Fruit fly (Drosophila melanogaster): ENCODE measurements around the gene CG14298.

The CG14298 gene

DNA sequence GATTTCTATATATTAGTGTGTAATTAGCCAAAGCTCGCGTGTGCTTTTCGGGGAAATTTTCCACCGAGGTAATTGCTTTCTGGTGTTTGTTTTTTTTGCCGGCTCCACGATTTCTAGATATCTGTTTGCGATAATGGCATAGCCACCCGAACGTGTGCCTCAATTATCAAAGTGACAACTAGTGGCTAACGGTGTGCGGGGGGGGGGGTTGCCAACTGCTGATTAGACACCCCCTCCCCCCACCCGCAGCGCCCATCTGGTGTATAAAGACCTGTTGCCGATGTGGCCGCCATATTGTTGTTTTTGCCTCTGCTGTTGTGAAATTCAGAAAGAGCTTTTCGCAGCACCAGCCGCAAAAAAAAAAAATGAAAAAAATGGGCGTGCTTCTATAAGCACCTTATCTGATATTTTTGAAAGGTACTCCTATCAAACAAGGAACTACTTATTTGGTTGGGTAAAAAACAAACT is 43.6 kb downstream of the CG14298 start:
- TF ChIP-seq Bdp1 (GFP tag; optimal IDR thresholded peaks at IDR 0.05) (no peak), hth (optimal IDR thresholded peaks at IDR 0.05) (no peak), gro (GFP tag; optimal IDR thresholded peaks at IDR 0.05) (peak; percentile 70), Max (GFP tag; optimal IDR thresholded peaks at IDR 0.05) (no peak), caup (GFP tag; optimal IDR thresholded peaks at IDR 0.05; ENCODE audit: severe bottlenecking) (peak; percentile 49), CG11504 (tag; optimal IDR thresholded peaks at IDR 0.05) (peak; percentile 9), CG6813 (GFP tag; optimal IDR thresholded peaks at IDR 0.05) (peak; percentile 8), sug (tag; optimal IDR thresholded peaks at IDR 0.05) (peak; percentile 95), CG34376 (GFP tag; optimal IDR thresholded peaks at IDR 0.05) (peak; percentile 97), CG12104 (GFP tag; optimal IDR thresholded peaks at IDR 0.05) (no peak), CG11247 (GFP tag; IDR thresholded peaks at IDR 0.05) (no peak), CG32772 (GFP tag; IDR thresholded peaks at IDR 0.05) (peak; percentile 51; the same call in 1 of the 2 replicates), Jarid2 (GFP tag; optimal IDR thresholded peaks at IDR 0.05) (no peak), Hr51 (GFP tag; optimal IDR thresholded peaks at IDR 0.05) (peak in 1 of 2 experiments; percentile 11), amos (GFP tag; IDR thresholded peaks at IDR 0.05; ENCODE audit: partially characterized antibody) (peak; percentile 37; the same call in 1 of the 2 replicates), CG10209 (GFP tag; optimal IDR thresholded peaks at IDR 0.05) (no peak), HmgZ (tag; optimal IDR thresholded peaks at IDR 0.05) (peak; percentile 77), Med (GFP tag) (peak; percentile 82), CG33557 (GFP tag; optimal IDR thresholded peaks at IDR 0.05) (no peak), kay (GFP tag; optimal IDR thresholded peaks at IDR 0.05) (no peak), CG4328 (GFP tag; optimal IDR thresholded peaks at IDR 0.05) (peak; percentile 44), sim (GFP tag; IDR thresholded peaks at IDR 0.05) (no peak), CG14710 (tag; optimal IDR thresholded peaks at IDR 0.05) (no peak), CG14441 (GFP tag; IDR thresholded peaks at IDR 0.05) (peak; percentile 25; the same call in 1 of the 2 replicates), Xrp1 (GFP tag; IDR thresholded peaks at IDR 0.05) (peak; percentile 55), Aef1 (GFP tag; IDR thresholded peaks at IDR 0.05) (peak; percentile 43; the same call in 2 of the 3 replicates), Mad (GFP tag; optimal IDR thresholded peaks at IDR 0.05) (no peak), CG8290 (GFP tag; optimal IDR thresholded peaks at IDR 0.05) (no peak), CG8290 (tag; optimal IDR thresholded peaks at IDR 0.05) (peak in 1 of 2 experiments; percentile 51), croc (GFP tag; conservative IDR thresholded peaks at IDR 0.05) (no peak), rib (GFP tag; IDR thresholded peaks at IDR 0.05) (peak; percentile 82), CG17612 (GFP tag; IDR thresholded peaks at IDR 0.05) (no peak), CG7271 (tag; optimal IDR thresholded peaks at IDR 0.05) (no peak), CG9727 (GFP tag; optimal IDR thresholded peaks at IDR 0.05) (peak; percentile 49), GATAe (GFP tag; conservative IDR thresholded peaks at IDR 0.05) (peak; percentile 98), Lim3 (GFP tag; IDR thresholded peaks at IDR 0.05) (peak; percentile 36; the same call in 1 of the 2 replicates), scrt (GFP tag; optimal IDR thresholded peaks at IDR 0.05) (peak; percentile 86), Nf-YB (GFP tag; optimal IDR thresholded peaks at IDR 0.05) (peak; percentile 5), CG3995 (GFP tag; optimal IDR thresholded peaks at IDR 0.05) (no peak), CG11696 (GFP tag; IDR thresholded peaks at IDR 0.05) (no peak), mirr (GFP tag; optimal IDR thresholded peaks at IDR 0.05) (peak; percentile 99), CG2678 (tag; optimal IDR thresholded peaks at IDR 0.05) (peak; percentile 26), CG4404 (GFP tag; IDR thresholded peaks at IDR 0.05) (no peak), grau (tag; optimal IDR thresholded peaks at IDR 0.05) (no peak), CG12071 (GFP tag; optimal IDR thresholded peaks at IDR 0.05) (no peak), CG16863 (GFP tag; optimal IDR thresholded peaks at IDR 0.05) (peak; percentile 4), CG11695 (GFP tag; IDR thresholded peaks at IDR 0.05) (no peak), fd64A (GFP tag; optimal IDR thresholded peaks at IDR 0.05) (no peak), CG1832 (GFP tag; optimal IDR thresholded peaks at IDR 0.05) (no peak), grn (GFP tag; optimal IDR thresholded peaks at IDR 0.05) (peak; percentile 93), Chrac-16 (GFP tag; optimal IDR thresholded peaks at IDR 0.05) (no peak)
